Worm (Caenorhabditis elegans): Measurements from ENCODE around the gene D2062.13.
"Not testable (repeated sequence)": the region's sequence is repeated elsewhere in the genome, so short reads cannot be mapped to it uniquely, and the experiment has no call there.

Gene D2062.13

ce11 chrII:2612278-2612677 is at the start of gene D2062.13:
TSS of gene D2062.13 (plus strand) at chrII:2612578.
- TF ChIP-seq lin-39 (tag; optimal IDR thresholded peaks at IDR 0.05); madf-9 (GFP tag; conservative IDR thresholded peaks at IDR 0.05); zag-1 (tag; optimal IDR thresholded peaks at IDR 0.05): not testable (repeated sequence)

ce11 chrII:2563973-2564372 is 48.4 kb upstream of the D2062.13 start, which contains the start of gene nep-18:
TSS of gene nep-18 (minus strand) at chrII:2564073.
- TF ChIP-seq F44E2.7 (GFP tag; IDR thresholded peaks at IDR 0.05) (no peak), rbr-2 (tag; optimal IDR thresholded peaks at IDR 0.05) (no peak), zag-1 (tag; optimal IDR thresholded peaks at IDR 0.05) (no peak), ZK546.5 (tag; optimal IDR thresholded peaks at IDR 0.05) (no peak)

DNA sequence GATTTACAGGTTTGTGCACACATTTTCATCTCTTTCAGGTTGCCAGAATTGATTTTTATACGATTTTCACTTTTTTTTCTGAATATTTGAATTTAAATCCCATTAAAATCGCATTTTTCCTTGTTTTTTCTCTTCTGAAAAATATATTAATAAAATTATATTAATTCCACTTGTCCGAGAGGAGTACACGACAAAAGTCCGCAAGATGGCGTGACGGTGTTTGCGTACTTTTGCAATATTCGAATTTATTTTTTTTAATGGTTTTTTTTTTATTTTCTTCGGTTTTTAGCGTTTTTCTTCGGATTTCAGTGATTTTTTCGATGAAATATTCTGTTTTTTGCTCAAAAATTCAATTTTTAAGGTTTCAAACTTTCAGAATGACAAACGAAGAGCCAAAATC is 47.5 kb upstream of the D2062.13 start, which contains the start of gene usp-39:
Gene usp-39, plus strand, starts transcription at position 377 of the 400 bp plus-strand sequence.
- TF ChIP-seq php-3 (GFP tag; IDR thresholded peaks at IDR 0.05) (peak; percentile 56; the same call in 1 of the 2 replicates), arid-1 (GFP tag; conservative IDR thresholded peaks at IDR 0.05) (0 out of 2 replicates have a peak, but pooled peaks have one; percentile 19), ZK337.2 (GFP tag; IDR thresholded peaks at IDR 0.05) (peak; percentile 56; the same call in 1 of the 2 replicates), dpl-1 (GFP tag; optimal IDR thresholded peaks at IDR 0.05) (peak; percentile 86), lsy-2 (tag; optimal IDR thresholded peaks at IDR 0.05) (peak; percentile 15 to 94), Y75B8A.6 (GFP tag; IDR thresholded peaks at IDR 0.05) (no peak), zfp-3 (GFP tag; conservative IDR thresholded peaks at IDR 0.05) (0 out of 2 replicates have a peak, but pooled peaks have one; percentile 44), unc-39 (tag; optimal IDR thresholded peaks at IDR 0.05) (no peak), mdt-29 (GFP tag; IDR thresholded peaks at IDR 0.05) (no peak), lin-38 (GFP tag; IDR thresholded peaks at IDR 0.05) (peak; percentile 88), snpc-4 (tag; optimal IDR thresholded peaks at IDR 0.05) (no peak), ctbp-1 (GFP tag; IDR thresholded peaks at IDR 0.05) (peak; percentile 48; the same call in 1 of the 2 replicates), lin-29 (GFP tag; IDR thresholded peaks at IDR 0.05) (peak; percentile 61; the same call in 1 of the 2 replicates), madf-9 (GFP tag; conservative IDR thresholded peaks at IDR 0.05) (peak; percentile 61), T26A8.4 (GFP tag; IDR thresholded peaks at IDR 0.05) (peak; percentile 73; the same call in 1 of the 2 replicates), lin-39 (tag; optimal IDR thresholded peaks at IDR 0.05) (no peak), egl-43 (GFP tag; IDR thresholded peaks at IDR 0.05) (no peak), dve-1 (tag; optimal IDR thresholded peaks at IDR 0.05; ENCODE audit: insufficient read depth) (peak; percentile 79), unc-130 (GFP tag; optimal IDR thresholded peaks at IDR 0.05) (peak; percentile 48), ceh-44 (GFP tag; IDR thresholded peaks at IDR 0.05) (0 out of 2 replicates have a peak, but pooled peaks have one; percentile 9), nhr-48 (tag; optimal IDR thresholded peaks at IDR 0.05) (no peak), dmd-6 (GFP tag; IDR thresholded peaks at IDR 0.05) (peak; percentile 62), ces-1 (GFP tag; optimal IDR thresholded peaks at IDR 0.05) (peak; percentile 93), mdl-1 (tag; optimal IDR thresholded peaks at IDR 0.05) (peak in 1 of 2 experiments; percentile 3), nhr-28 (tag; optimal IDR thresholded peaks at IDR 0.05) (peak; percentile 5), F49E8.2 (tag; optimal IDR thresholded peaks at IDR 0.05; ENCODE audit: borderline replicate concordance) (peak; percentile 35), nhr-42 (GFP tag; IDR thresholded peaks at IDR 0.05) (0 out of 2 replicates have a peak, but pooled peaks have one; percentile 44), Y105C5A.15 (GFP tag; IDR thresholded peaks at IDR 0.05) (no peak), ceh-62 (tag; optimal IDR thresholded peaks at IDR 0.05) (no peak), aly-2 (tag; optimal IDR thresholded peaks at IDR 0.05) (no peak), mes-2 (tag; optimal IDR thresholded peaks at IDR 0.05; ENCODE audit: poor library complexity, severe bottlenecking) (peak; percentile 95), daf-16 (GFP tag; optimal IDR thresholded peaks at IDR 0.05) (no peak), daf-16 (tag; optimal IDR thresholded peaks at IDR 0.05) (peak; percentile 65), ceh-20 (GFP tag; IDR thresholded peaks at IDR 0.05) (peak; percentile 36; the same call in 1 of the 2 replicates), mep-1 (tag; optimal IDR thresholded peaks at IDR 0.05) (peak; percentile 93), lin-13 (GFP tag; optimal IDR thresholded peaks at IDR 0.05) (peak; percentile 73), duxl-1 (tag; optimal IDR thresholded peaks at IDR 0.05; ENCODE audit: poor library complexity) (peak; percentile 48), hmg-1.1 (GFP tag; IDR thresholded peaks at IDR 0.05) (peak; percentile 62; the same call in 1 of the 2 replicates), zip-2 (tag; optimal IDR thresholded peaks at IDR 0.05) (peak; percentile 18), hif-1 (tag; optimal IDR thresholded peaks at IDR 0.05) (peak in 1 of 2 experiments; percentile 48), gei-8 (GFP tag; optimal IDR thresholded peaks at IDR 0.05) (no peak), nhr-77 (tag; optimal IDR thresholded peaks at IDR 0.05) (peak; percentile 85)
